Worm (Caenorhabditis elegans): ENCODE data around the gene C34B4.2.

DNA sequence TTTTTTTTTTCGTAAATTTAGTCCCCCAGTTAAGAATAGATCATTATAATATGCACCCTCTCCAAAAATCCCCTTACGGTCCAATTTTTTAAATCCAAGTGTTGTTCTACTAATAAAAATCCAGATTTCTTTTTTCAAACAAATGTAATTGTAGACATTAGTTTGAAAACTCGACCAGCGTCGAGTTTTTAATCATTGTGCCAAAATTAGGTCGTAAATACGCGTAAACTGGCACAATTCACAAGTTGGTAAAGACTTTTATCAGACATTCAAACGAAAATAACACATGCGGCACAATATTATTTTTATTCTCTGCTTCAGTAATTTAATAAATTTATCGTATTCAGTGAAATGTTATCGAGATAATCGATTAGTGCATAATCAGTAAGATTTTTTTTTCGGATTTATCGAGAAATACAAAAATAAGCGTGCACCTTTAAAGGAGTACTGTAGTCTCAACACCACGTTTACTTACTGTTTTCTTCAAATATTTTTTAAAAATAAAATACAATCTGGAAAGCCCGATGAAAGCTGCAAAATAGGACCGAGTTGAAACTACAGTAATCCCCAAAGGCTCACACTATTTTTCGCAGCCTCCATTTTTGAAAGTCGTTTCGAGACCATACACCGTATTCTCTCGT is 7.4 kb downstream of the C34B4.2 start, which contains the start of gene C34B4.4:
- TF ChIP-seq cey-2 (tag; optimal IDR thresholded peaks at IDR 0.05; ENCODE audit: borderline replicate concordance, insufficient read depth) (no peak), jun-1 (tag; optimal IDR thresholded peaks at IDR 0.05) (no peak), fos-1 (tag; optimal IDR thresholded peaks at IDR 0.05) (no peak), ceh-82 (tag; optimal IDR thresholded peaks at IDR 0.05) (no peak), dmd-6 (GFP tag; IDR thresholded peaks at IDR 0.05) (no peak), ceh-28 (tag; optimal IDR thresholded peaks at IDR 0.05) (no peak), pha-4 (GFP tag; IDR thresholded peaks at IDR 0.05) (no peak), pha-4 (tag; optimal IDR thresholded peaks at IDR 0.05) (no peak), ctbp-1 (GFP tag; IDR thresholded peaks at IDR 0.05) (0 out of 2 replicates have a peak, but pooled peaks have one; percentile 7), ZK546.5 (tag; optimal IDR thresholded peaks at IDR 0.05) (no peak), unc-62 (GFP tag; optimal IDR thresholded peaks at IDR 0.05 in 1 of 2) (no peak), unc-62 (tag; optimal IDR thresholded peaks at IDR 0.05) (no peak), mdl-1 (tag; optimal IDR thresholded peaks at IDR 0.05) (no peak), R02D3.7 (tag; optimal IDR thresholded peaks at IDR 0.05) (no peak), F10B5.3 (tag; optimal IDR thresholded peaks at IDR 0.05) (no peak), aly-2 (tag; optimal IDR thresholded peaks at IDR 0.05) (no peak)

Data from whole organism, L4 larva.